Fruit fly (Drosophila melanogaster): ENCODE measurements around the gene CG12105.
A peak's percentile ranks its signal among the peaks of the same experiment; 100 is the strongest.

CG12105 gene

DNA sequence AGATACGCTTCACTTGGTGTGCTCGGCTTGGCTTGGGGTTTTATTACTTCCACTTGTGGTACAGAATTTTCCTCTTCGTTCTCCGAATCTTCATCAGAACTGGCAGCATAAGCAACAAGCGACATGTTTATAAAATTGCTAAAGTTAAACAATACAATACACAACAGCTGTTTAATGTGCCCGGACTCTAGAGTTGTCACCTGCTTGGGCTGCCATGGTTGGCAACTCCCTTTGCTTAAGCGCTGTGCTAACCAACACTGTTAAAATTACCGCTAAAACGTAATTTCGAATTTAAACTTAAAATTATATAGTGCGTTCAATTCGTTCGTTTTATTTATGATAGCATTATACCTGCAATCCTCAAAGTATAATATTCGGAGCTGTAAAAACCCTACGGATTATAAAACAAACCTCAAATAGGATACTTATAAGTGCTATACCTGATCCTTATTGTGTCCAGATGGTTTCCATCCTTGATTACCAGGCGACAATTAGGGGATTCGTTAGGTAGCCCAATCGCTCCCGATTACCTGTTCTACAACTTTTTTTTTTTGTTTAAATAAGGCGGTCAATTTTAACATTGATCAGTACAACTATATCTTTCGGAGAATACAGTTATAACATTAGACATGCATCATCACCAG, 31.8 kb upstream of the CG12105 start, which contains the start of the genes CG17249 and Bro (continued):
- TF ChIP-seq nerfin-1 (tag; optimal IDR thresholded peaks at IDR 0.05) (no peak), CG4617 (GFP tag; optimal IDR thresholded peaks at IDR 0.05; ENCODE audit: borderline replicate concordance) (peak; percentile 62), usp (GFP tag; optimal IDR thresholded peaks at IDR 0.05) (no peak), gcm (GFP tag; optimal IDR thresholded peaks at IDR 0.05) (no peak), Ptx1 (GFP tag; IDR thresholded peaks at IDR 0.05) (0 out of 2 replicates have a peak, but pooled peaks have one; percentile 27), CG10267 (tag; optimal IDR thresholded peaks at IDR 0.05) (peak; percentile 98), sqz (GFP tag; optimal IDR thresholded peaks at IDR 0.05) (no peak), Blimp-1 (GFP tag; optimal IDR thresholded peaks at IDR 0.05) (no peak), HmgD (GFP tag; optimal IDR thresholded peaks at IDR 0.05) (peak; percentile 30)

DNA sequence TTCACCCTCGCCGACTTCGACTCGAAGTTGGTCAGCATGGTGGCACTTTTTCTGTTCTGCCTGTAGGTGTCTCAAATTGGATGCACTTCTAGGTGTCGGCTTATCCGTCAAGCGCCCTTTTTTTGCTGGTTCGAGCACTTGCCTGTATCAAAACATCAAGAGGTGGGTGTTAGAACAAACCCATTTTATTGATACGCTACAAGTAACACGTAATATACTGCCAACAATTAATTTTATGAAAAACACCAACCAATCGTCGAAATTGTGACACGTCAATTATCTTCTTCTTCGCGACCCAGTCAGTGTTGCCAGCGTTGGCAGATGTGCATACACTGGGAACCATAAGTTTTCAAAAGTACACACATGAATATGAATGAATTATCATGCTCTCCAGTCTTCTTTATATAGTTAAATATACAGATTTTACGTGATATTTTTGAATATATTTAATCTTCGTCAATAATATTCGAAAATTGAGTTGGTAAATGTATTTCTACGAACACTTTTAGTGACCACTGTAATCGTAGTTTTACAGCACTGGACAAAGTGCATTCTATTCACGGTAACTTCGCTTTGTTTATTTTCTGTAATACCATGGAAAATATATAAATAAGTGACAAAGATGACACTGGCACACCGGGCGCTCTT, 29.4 kb upstream of the CG12105 start, which contains the start of the genes alphaCOP and CG13919:
TSS of gene alphaCOP (minus strand) at position 280 of the 648 bp plus-strand sequence.
TSS of gene CG13919 (plus strand) at position 548 of the 648 bp plus-strand sequence.
- peak; percentile 87 for TF ChIP-seq peb (GFP tag; IDR thresholded peaks at IDR 0.05)
- peak; percentile 62 for TF ChIP-seq CG10565 (GFP tag; optimal IDR thresholded peaks at IDR 0.05)
- TF ChIP-seq wek (GFP tag; optimal IDR thresholded peaks at IDR 0.05): peak; percentile 70
- TF ChIP-seq eyg (GFP tag; optimal IDR thresholded peaks at IDR 0.05): peak; percentile 83
- peak; percentile 83 for TF ChIP-seq disco-r (GFP tag; optimal IDR thresholded peaks at IDR 0.05)
- TF ChIP-seq CG18011 (GFP tag; optimal IDR thresholded peaks at IDR 0.05): peak; percentile 86
- peak in 1 of 2 experiments; percentile 96 for TF ChIP-seq Eip74EF (GFP tag; optimal IDR thresholded peaks at IDR 0.05)
- peak; percentile 23 for TF ChIP-seq Hr39 (optimal IDR thresholded peaks at IDR 0.05)
- TF ChIP-seq Hr51 (GFP tag; optimal IDR thresholded peaks at IDR 0.05): peak; percentile 93 to 97
- peak; percentile 96 for TF ChIP-seq bcd (GFP tag; optimal IDR thresholded peaks at IDR 0.05)
- TF ChIP-seq Spps (tag; optimal IDR thresholded peaks at IDR 0.05): peak; percentile 91
- TF ChIP-seq Lpt (GFP tag; optimal IDR thresholded peaks at IDR 0.05): no peak
- peak; percentile 92 for TF ChIP-seq tap (tag; optimal IDR thresholded peaks at IDR 0.05)
- peak; percentile 83 for TF ChIP-seq MTF-1 (GFP tag; optimal IDR thresholded peaks at IDR 0.05; ENCODE audit: borderline replicate concordance)
- peak; percentile 90 for TF ChIP-seq jing (GFP tag; optimal IDR thresholded peaks at IDR 0.05)
- TF ChIP-seq nerfin-2 (GFP tag; IDR thresholded peaks at IDR 0.05; ENCODE audit: partially characterized antibody): no peak
- peak; percentile 94 for TF ChIP-seq B-H2 (GFP tag; optimal IDR thresholded peaks at IDR 0.05)
- TF ChIP-seq BtbVII (GFP tag; optimal IDR thresholded peaks at IDR 0.05): peak; percentile 92
- peak; percentile 94 for TF ChIP-seq Meics (GFP tag; optimal IDR thresholded peaks at IDR 0.05)
- peak; percentile 80 for TF ChIP-seq CG33213 (GFP tag; optimal IDR thresholded peaks at IDR 0.05)
- 0 out of 2 replicates have a peak, but pooled peaks have one; percentile 18 for TF ChIP-seq hbn (GFP tag; IDR thresholded peaks at IDR 0.05; ENCODE audit: partially characterized antibody)
- TF ChIP-seq jigr1 (GFP tag; IDR thresholded peaks at IDR 0.05): peak; percentile 83
- TF ChIP-seq dati (GFP tag; IDR thresholded peaks at IDR 0.05): peak; percentile 88
- TF ChIP-seq pfk (GFP tag; optimal IDR thresholded peaks at IDR 0.05): peak; percentile 32
- peak; percentile 72 for TF ChIP-seq luna (GFP tag; optimal IDR thresholded peaks at IDR 0.05)
- peak; percentile 72 for TF ChIP-seq da (GFP tag; optimal IDR thresholded peaks at IDR 0.05)
- peak; percentile 95 for TF ChIP-seq CG11456 (GFP tag; IDR thresholded peaks at IDR 0.05)
- peak; percentile 98 for TF ChIP-seq ken (GFP tag; IDR thresholded peaks at IDR 0.05)
- peak; percentile 81 for TF ChIP-seq Nf-YA (GFP tag; IDR thresholded peaks at IDR 0.05)
- TF ChIP-seq CG34224 (GFP tag; IDR thresholded peaks at IDR 0.05; ENCODE audit: partially characterized antibody): 0 out of 3 replicates have a peak, but pooled peaks have one; percentile 38
- peak; percentile 92 for TF ChIP-seq CG4707 (GFP tag; optimal IDR thresholded peaks at IDR 0.05)
- TF ChIP-seq Doc2 (GFP tag; IDR thresholded peaks at IDR 0.05): peak; percentile 77
- TF ChIP-seq CG34422 (GFP tag; IDR thresholded peaks at IDR 0.05): peak; percentile 99
- no peak for TF ChIP-seq CG42726 (GFP tag; IDR thresholded peaks at IDR 0.05; ENCODE audit: partially characterized antibody)
- TF ChIP-seq CG10366 (GFP tag; IDR thresholded peaks at IDR 0.05): peak; percentile 98
- peak; percentile 95 for TF ChIP-seq Optix (GFP tag; IDR thresholded peaks at IDR 0.05)
- TF ChIP-seq caup (GFP tag; optimal IDR thresholded peaks at IDR 0.05; ENCODE audit: severe bottlenecking): peak; percentile 94
